Worm (Caenorhabditis elegans) whole organism, L4/young adult: ENCODE data around the gene inpp-5K.

Source experiments
- W03F9.2 ChIP-seq: fragments of 150-350 bp; optimal IDR thresholded peaks from 2 replicates; lab custom pipeline; 2014; ENCODE audit warnings: missing biosample characterization, missing genetic modification characterization
- dao-5 ChIP-seq: sonication (generic microtip); optimal IDR thresholded peaks from 2 replicates; lab custom pipeline; 2016; ENCODE audit warnings: missing genotype, missing genetic modification characterization, moderate library complexity, missing compliant biosample characterization
- him-1 ChIP-seq: sonication (generic microtip); optimal IDR thresholded peaks from 2 replicates; lab custom pipeline; 2016; ENCODE audit warnings: missing genotype, missing genetic modification reagents, missing genetic modification characterization, missing compliant biosample characterization

- no peak for TF ChIP-seq dao-5 (tag; lab: Kevin White, UChicago)
- TF ChIP-seq W03F9.2 (tag; lab: Kevin White, UChicago) = no peak
- TF ChIP-seq him-1 (tag; lab: Kevin White, UChicago) = no peak
Measured at ce11 chrIII:8185130-8185529, 24.0 kb upstream of the inpp-5K start.
